Fruit fly (Drosophila melanogaster): ENCODE results near the gene CG15646.

Gene CG15646

DNA sequence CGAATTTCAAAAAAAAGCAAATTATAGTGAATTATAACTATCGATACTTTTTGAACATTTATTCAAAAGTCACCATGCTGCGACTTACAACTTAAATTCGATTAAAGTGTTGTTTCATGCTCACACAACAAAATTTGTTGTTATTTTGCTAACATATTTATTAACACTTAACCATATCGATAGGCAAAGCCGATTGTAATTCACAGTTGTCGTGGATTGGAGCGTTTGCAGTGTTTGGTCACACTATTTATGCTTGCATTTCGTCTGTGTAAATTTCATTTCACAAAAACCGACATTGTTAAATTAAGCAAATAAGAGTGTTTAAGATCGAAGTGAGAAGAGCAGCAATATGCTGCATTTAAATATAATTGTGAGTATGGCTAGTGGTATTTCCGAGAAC lies 41.6 kb upstream of the CG15646 start, which contains the start of gene HUWE1 (continued):
- TF ChIP-seq ara (GFP tag; IDR thresholded peaks at IDR 0.05) (no peak), ranshi (GFP tag; IDR thresholded peaks at IDR 0.05) (no peak), grn (GFP tag; optimal IDR thresholded peaks at IDR 0.05) (no peak), ind (GFP tag; optimal IDR thresholded peaks at IDR 0.05) (no peak), CG34422 (GFP tag; IDR thresholded peaks at IDR 0.05) (no peak), CG12659 (GFP tag; optimal IDR thresholded peaks at IDR 0.05) (peak; percentile 73), Adf1 (GFP tag; IDR thresholded peaks at IDR 0.05) (no peak), sqz (GFP tag; optimal IDR thresholded peaks at IDR 0.05) (no peak), da (GFP tag; optimal IDR thresholded peaks at IDR 0.05) (no peak), crc (GFP tag; optimal IDR thresholded peaks at IDR 0.05) (no peak), sna (GFP tag; IDR thresholded peaks at IDR 0.05; ENCODE audit: partially characterized antibody) (peak; percentile 44), CG12155 (GFP tag; optimal IDR thresholded peaks at IDR 0.05) (no peak), Atf3 (GFP tag; optimal IDR thresholded peaks at IDR 0.05) (no peak), CG30431 (GFP tag; optimal IDR thresholded peaks at IDR 0.05) (no peak), dysf (GFP tag; IDR thresholded peaks at IDR 0.05) (no peak; the same call in 2 of the 3 replicates), HLHmδ (GFP tag; optimal IDR thresholded peaks at IDR 0.05) (no peak), sens-2 (GFP tag; IDR thresholded peaks at IDR 0.05) (no peak), Lpt (GFP tag; optimal IDR thresholded peaks at IDR 0.05) (no peak), onecut (GFP tag; IDR thresholded peaks at IDR 0.05) (no peak), Side (GFP tag; optimal IDR thresholded peaks at IDR 0.05) (no peak), CG7987 (GFP tag; optimal IDR thresholded peaks at IDR 0.05) (peak; percentile 27), luna (GFP tag; optimal IDR thresholded peaks at IDR 0.05) (no peak), Med (GFP tag) (peak; percentile 87), CG9817 (tag; optimal IDR thresholded peaks at IDR 0.05) (no peak), trh (GFP tag; optimal IDR thresholded peaks at IDR 0.05) (no peak), CG42726 (GFP tag; IDR thresholded peaks at IDR 0.05; ENCODE audit: partially characterized antibody) (peak; percentile 22; the same call in 1 of the 2 replicates), bab2 (GFP tag; optimal IDR thresholded peaks at IDR 0.05) (no peak), zen (tag; optimal IDR thresholded peaks at IDR 0.05) (peak; percentile 31), CG43689 (GFP tag; IDR thresholded peaks at IDR 0.05) (no peak), ci (GFP tag; IDR thresholded peaks at IDR 0.05) (no peak), CG3163 (GFP tag; optimal IDR thresholded peaks at IDR 0.05) (peak; percentile 33), slp2 (GFP tag; optimal IDR thresholded peaks at IDR 0.05) (no peak), Dip3 (GFP tag; optimal IDR thresholded peaks at IDR 0.05) (no peak), CG7372 (GFP tag; IDR thresholded peaks at IDR 0.05) (no peak), CG12219 (GFP tag; optimal IDR thresholded peaks at IDR 0.05) (no peak), CG7786 (GFP tag; optimal IDR thresholded peaks at IDR 0.05) (peak; percentile 14), yki (optimal IDR thresholded peaks at IDR 0.05) (no peak), Neu2 (GFP tag; optimal IDR thresholded peaks at IDR 0.05; ENCODE audit: borderline replicate concordance) (peak; percentile 77), Dp (GFP tag; optimal IDR thresholded peaks at IDR 0.05) (peak; percentile 68), Optix (GFP tag; IDR thresholded peaks at IDR 0.05) (no peak), corto (GFP tag; optimal IDR thresholded peaks at IDR 0.05) (no peak), CG7745 (tag; optimal IDR thresholded peaks at IDR 0.05) (no peak), CG2889 (GFP tag; IDR thresholded peaks at IDR 0.05) (no peak), CG11696 (GFP tag; IDR thresholded peaks at IDR 0.05) (no peak), CG9437 (GFP tag; optimal IDR thresholded peaks at IDR 0.05) (no peak), tll (GFP tag; optimal IDR thresholded peaks at IDR 0.05) (peak in 1 of 2 experiments; percentile 9), Gug (GFP tag; IDR thresholded peaks at IDR 0.05) (no peak), dm (GFP tag; optimal IDR thresholded peaks at IDR 0.05) (peak; percentile 63), CG12744 (GFP tag; optimal IDR thresholded peaks at IDR 0.05) (no peak), CG3407 (GFP tag; optimal IDR thresholded peaks at IDR 0.05) (no peak), Fer2 (tag; optimal IDR thresholded peaks at IDR 0.05) (no peak), Hr78 (GFP tag; optimal IDR thresholded peaks at IDR 0.05) (no peak), CG1233 (GFP tag; optimal IDR thresholded peaks at IDR 0.05) (no peak)

Measured in whole organism, embryonic.